Fruit fly (Drosophila melanogaster): ENCODE results near the gene flip.

Gene flip

dm6 chr3R:4234991-4235553 is 42.7 kb downstream of the flip start, which contains the start of gene Gel:
Gene Gel, plus strand, starts transcription at chr3R:4235217.
- TF ChIP-seq CTCF (optimal IDR thresholded peaks at IDR 0.05) = no peak
- no peak for TF ChIP-seq CG8478 (optimal IDR thresholded peaks at IDR 0.05)

- TF ChIP-seq CG8478 (optimal IDR thresholded peaks at IDR 0.05) = no peak
- TF ChIP-seq CTCF (optimal IDR thresholded peaks at IDR 0.05) = no peak
Measured at dm6 chr3R:4233018-4233385, 44.7 kb downstream of the flip start, which contains the start of gene abs. Gene abs, plus strand, starts transcription at chr3R:4233047.

DNA sequence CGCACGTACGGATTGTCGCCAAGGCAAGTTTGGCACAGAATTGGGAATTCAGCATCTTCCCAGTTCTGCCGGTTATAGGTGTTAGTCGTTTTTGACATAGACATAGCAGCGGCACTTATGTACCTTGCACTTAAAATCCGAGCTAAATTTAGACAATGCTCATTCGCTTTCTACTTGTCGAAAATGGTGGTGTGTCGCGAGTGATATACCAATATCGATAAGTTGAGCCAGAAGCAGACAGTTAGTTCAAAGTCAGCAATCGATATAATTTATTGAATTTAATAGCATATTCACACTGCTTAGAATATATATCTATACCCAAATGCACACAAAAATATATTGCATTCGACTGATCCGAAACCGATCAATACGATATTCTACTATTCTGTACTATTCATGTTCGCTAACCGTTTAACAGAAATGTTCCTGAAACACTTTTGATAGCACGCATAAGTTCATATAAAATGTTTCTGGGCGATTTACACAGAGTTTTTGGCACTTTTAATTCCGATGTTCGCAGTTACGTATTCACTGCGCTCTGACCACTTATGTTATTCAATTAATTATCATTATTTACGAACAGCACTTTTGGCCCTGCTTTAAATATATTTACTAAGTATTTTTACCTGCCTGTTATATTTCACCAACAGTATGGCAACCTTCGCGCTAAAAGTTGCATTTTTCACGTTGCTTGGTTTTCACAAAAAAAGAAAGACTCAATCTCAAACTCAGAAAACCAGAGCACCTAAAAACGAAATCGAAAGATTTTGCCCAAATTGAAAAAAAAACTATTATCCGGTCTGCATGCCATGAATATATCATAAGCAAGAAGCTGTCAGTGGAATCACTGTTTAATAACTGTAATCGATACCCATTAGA is 45.4 kb downstream of the flip start, which contains the start of gene CG14641:
CG14641 (minus strand) TSS at position 204 of the 879 bp plus-strand sequence.
- TF ChIP-seq CTCF (optimal IDR thresholded peaks at IDR 0.05) = no peak
- no peak for TF ChIP-seq CG8478 (optimal IDR thresholded peaks at IDR 0.05)

DNA sequence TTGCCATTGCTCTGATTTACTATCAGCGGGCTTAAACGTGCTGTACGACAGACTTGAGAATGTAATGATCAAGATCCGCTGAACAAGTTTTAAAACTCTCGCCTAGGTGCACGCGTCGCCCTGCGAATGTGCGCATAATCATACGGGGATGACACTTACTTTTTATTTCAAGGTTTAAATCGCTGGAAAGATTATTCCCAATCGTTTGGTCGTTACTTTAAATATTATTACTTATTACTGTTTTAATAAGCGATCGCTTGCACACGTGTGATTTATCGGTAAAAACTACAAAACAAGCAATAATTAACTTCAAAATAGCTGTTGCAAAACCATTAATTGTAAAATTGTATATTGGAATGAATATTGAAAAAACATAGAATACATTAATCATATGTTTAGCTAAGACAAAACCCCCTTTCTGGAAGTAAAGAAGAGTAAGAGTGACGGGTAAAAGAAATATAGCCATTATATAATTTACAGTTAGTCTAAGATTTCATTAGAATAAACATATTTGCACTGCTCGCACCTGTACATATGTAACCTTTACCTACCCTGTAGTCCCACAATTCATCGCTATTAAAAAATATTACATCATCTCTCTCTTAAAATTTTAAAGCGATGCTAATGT is 48.5 kb downstream of the flip start, which contains the start of gene DhpD:
DhpD (minus strand) TSS at position 102 of the 628 bp plus-strand sequence.
- TF ChIP-seq CTCF (optimal IDR thresholded peaks at IDR 0.05) = no peak
- no peak for TF ChIP-seq CG8478 (optimal IDR thresholded peaks at IDR 0.05)

- TF ChIP-seq CTCF (optimal IDR thresholded peaks at IDR 0.05) (no peak), CG8478 (optimal IDR thresholded peaks at IDR 0.05) (no peak)
Measured at dm6 chr3R:4228426-4228825, 49.3 kb downstream of the flip start.

- TF ChIP-seq CG8478 (optimal IDR thresholded peaks at IDR 0.05) (no peak), CTCF (optimal IDR thresholded peaks at IDR 0.05) (peak; percentile 59 to 60)
Measured at dm6 chr3R:4220780-4221179, 56.9 kb downstream of the flip start.

DNA sequence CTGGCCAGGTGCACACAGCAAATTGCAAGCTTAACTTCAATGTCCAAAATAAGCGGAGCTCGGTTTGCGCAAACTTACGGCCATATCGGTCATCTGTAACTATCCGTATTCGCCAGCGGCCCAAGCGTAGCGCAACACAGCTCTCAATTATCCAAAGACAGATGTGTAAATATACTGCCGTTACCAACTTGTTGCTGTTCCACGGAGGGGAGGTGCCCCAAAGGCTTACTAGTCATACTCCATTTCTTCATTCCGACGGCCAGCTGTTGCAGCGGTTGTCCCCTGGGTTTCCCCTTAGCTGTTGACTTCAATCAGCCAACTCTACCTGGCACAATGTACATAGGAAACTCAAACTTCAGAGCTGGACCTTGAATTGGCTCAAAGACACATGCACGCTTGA is 57.7 kb downstream of the flip start, which contains the start of gene CG31516:
CG31516 (minus strand) TSS at position 101 of the 400 bp plus-strand sequence.
- no peak for TF ChIP-seq CG8478 (optimal IDR thresholded peaks at IDR 0.05)
- TF ChIP-seq CTCF (optimal IDR thresholded peaks at IDR 0.05) = no peak
